Fruit fly (Drosophila melanogaster): Measurements from ENCODE around the gene CG10713.

Gene CG10713

DNA sequence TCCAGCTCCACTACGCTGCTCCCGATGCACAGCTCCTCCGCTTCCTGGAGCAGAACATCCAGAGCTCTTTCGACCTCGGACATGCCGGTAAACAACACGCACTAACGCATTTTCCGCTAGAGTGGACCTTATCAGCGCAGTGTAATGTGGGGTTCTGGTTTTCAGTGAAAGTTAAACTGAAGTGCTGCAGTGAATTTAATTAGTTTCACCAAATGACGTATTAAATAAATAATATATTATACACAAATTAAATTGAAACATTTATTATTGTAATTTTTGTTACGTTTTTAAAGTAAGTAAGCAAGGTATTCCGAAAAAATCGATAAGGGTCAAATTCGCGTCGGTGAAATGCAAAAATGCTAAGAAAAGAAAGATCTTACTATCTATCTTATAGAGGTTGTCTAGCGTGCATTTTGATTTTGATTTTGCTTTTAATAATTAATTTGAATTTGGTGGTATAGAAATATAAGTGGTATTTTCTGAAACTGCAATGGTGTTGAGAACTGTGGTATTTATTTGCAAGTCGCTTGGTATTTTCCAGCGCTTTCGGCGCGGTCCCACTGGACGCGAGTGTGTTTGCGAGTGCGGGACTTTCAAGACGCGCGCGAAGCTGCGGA lies 15.3 kb upstream of the CG10713 start, which contains the start of the genes JMJD7 and CG10738 (continued):
- TF ChIP-seq zfh1 (GFP tag; IDR thresholded peaks at IDR 0.05): peak; percentile 55; the same call in 1 of the 3 replicates
- TF ChIP-seq ssp (GFP tag; IDR thresholded peaks at IDR 0.05): peak; percentile 37
- no peak for TF ChIP-seq Hr39 (optimal IDR thresholded peaks at IDR 0.05)
- peak in 1 of 2 experiments; percentile 13 for TF ChIP-seq bsh (GFP tag; optimal IDR thresholded peaks at IDR 0.05)
- TF ChIP-seq ftz-f1 (GFP tag; optimal IDR thresholded peaks at IDR 0.05): peak; percentile 56
- peak; percentile 39 for TF ChIP-seq CG15073 (GFP tag; optimal IDR thresholded peaks at IDR 0.05)
- TF ChIP-seq Poxn (GFP tag; IDR thresholded peaks at IDR 0.05): no peak
- peak; percentile 10 for TF ChIP-seq zen (tag; optimal IDR thresholded peaks at IDR 0.05)
- TF ChIP-seq slou (GFP tag; optimal IDR thresholded peaks at IDR 0.05): peak; percentile 2
- TF ChIP-seq dysf (GFP tag; IDR thresholded peaks at IDR 0.05): peak; percentile 81
- TF ChIP-seq chif (GFP tag; optimal IDR thresholded peaks at IDR 0.05): no peak
- peak; percentile 54; the same call in 1 of the 2 replicates for TF ChIP-seq rib (GFP tag; IDR thresholded peaks at IDR 0.05)
- TF ChIP-seq CG9609 (GFP tag; optimal IDR thresholded peaks at IDR 0.05): no peak
- TF ChIP-seq onecut (GFP tag; IDR thresholded peaks at IDR 0.05): peak; percentile 70
- TF ChIP-seq ken (GFP tag; IDR thresholded peaks at IDR 0.05): peak; percentile 69; the same call in 2 of the 3 replicates
- peak; percentile 85 for TF ChIP-seq MBD-R2 (GFP tag; IDR thresholded peaks at IDR 0.05)
- peak in 1 of 2 experiments; percentile 19 for TF ChIP-seq Hr51 (GFP tag; optimal IDR thresholded peaks at IDR 0.05)
- TF ChIP-seq CG11560 (tag; IDR thresholded peaks at IDR 0.05): no peak
- no peak for TF ChIP-seq CG14965 (GFP tag; optimal IDR thresholded peaks at IDR 0.05; ENCODE audit: borderline replicate concordance)
- no peak for TF ChIP-seq crc (GFP tag; optimal IDR thresholded peaks at IDR 0.05)
- peak; percentile 69; the same call in 2 of the 3 replicates for TF ChIP-seq ase (GFP tag; IDR thresholded peaks at IDR 0.05)
- peak; percentile 9 for TF ChIP-seq CG12155 (GFP tag; optimal IDR thresholded peaks at IDR 0.05)
- TF ChIP-seq HLHmδ (GFP tag; optimal IDR thresholded peaks at IDR 0.05): no peak
- TF ChIP-seq ERR (GFP tag; optimal IDR thresholded peaks at IDR 0.05): no peak
- TF ChIP-seq esg (GFP tag; conservative IDR thresholded peaks at IDR 0.05): peak; percentile 72
- TF ChIP-seq cas (GFP tag; IDR thresholded peaks at IDR 0.05): peak; percentile 53; the same call in 1 of the 2 replicates
- TF ChIP-seq HmgZ (tag; optimal IDR thresholded peaks at IDR 0.05): peak; percentile 8
- TF ChIP-seq CG15696 (tag; optimal IDR thresholded peaks at IDR 0.05): peak; percentile 22
- peak; percentile 42; the same call in 1 of the 3 replicates for TF ChIP-seq CG17361 (GFP tag; IDR thresholded peaks at IDR 0.05)
- TF ChIP-seq CG18764 (GFP tag; optimal IDR thresholded peaks at IDR 0.05): peak; percentile 73
- TF ChIP-seq tna (GFP tag; IDR thresholded peaks at IDR 0.05; ENCODE audit: partially characterized antibody): no peak
- TF ChIP-seq PHDP (tag; optimal IDR thresholded peaks at IDR 0.05): no peak
- no peak; the same call in 1 of the 2 replicates for TF ChIP-seq CG10959 (GFP tag; IDR thresholded peaks at IDR 0.05)
- peak; percentile 72 for TF ChIP-seq CG10267 (tag; optimal IDR thresholded peaks at IDR 0.05)
- TF ChIP-seq zen2 (GFP tag; IDR thresholded peaks at IDR 0.05; ENCODE audit: partially characterized antibody): no peak
- peak; percentile 83 for TF ChIP-seq CG14014 (GFP tag; IDR thresholded peaks at IDR 0.05)
- TF ChIP-seq zfh2 (GFP tag; optimal IDR thresholded peaks at IDR 0.05): peak; percentile 31
- no peak for TF ChIP-seq Tbp (GFP tag; optimal IDR thresholded peaks at IDR 0.05)
- no peak for TF ChIP-seq CG11398 (GFP tag; optimal IDR thresholded peaks at IDR 0.05)
- TF ChIP-seq CG6654 (GFP tag; optimal IDR thresholded peaks at IDR 0.05): peak; percentile 56
- no peak for TF ChIP-seq CG1233 (GFP tag; optimal IDR thresholded peaks at IDR 0.05)
- TF ChIP-seq gsb-n (tag; optimal IDR thresholded peaks at IDR 0.05): no peak
- no peak for TF ChIP-seq CG10565 (GFP tag; optimal IDR thresholded peaks at IDR 0.05)
- no peak for TF ChIP-seq CG1603 (tag; optimal IDR thresholded peaks at IDR 0.05)
- TF ChIP-seq CG2889 (GFP tag; IDR thresholded peaks at IDR 0.05): peak; percentile 42; the same call in 1 of the 3 replicates
- TF ChIP-seq CG15269 (tag; optimal IDR thresholded peaks at IDR 0.05): no peak
- 0 out of 3 replicates have a peak, but pooled peaks have one; percentile 59 for TF ChIP-seq CG2199 (GFP tag; IDR thresholded peaks at IDR 0.05)
- no peak for TF ChIP-seq psq (GFP tag; optimal IDR thresholded peaks at IDR 0.05)
- no peak for TF ChIP-seq chn (GFP tag; optimal IDR thresholded peaks at IDR 0.05)
- TF ChIP-seq CG12219 (GFP tag; optimal IDR thresholded peaks at IDR 0.05): no peak
